Fruit fly (Drosophila melanogaster): ENCODE data around the gene Ttc1.

- TF ChIP-seq CG4496 (GFP tag; IDR thresholded peaks at IDR 0.05) (no peak), CG15710 (tag; optimal IDR thresholded peaks at IDR 0.05) (no peak), CG9948 (tag; optimal IDR thresholded peaks at IDR 0.05) (no peak), CG17806 (tag; optimal IDR thresholded peaks at IDR 0.05) (no peak), Pif1B (GFP tag; optimal IDR thresholded peaks at IDR 0.05) (no peak), D1 (tag; optimal IDR thresholded peaks at IDR 0.05) (no peak), gl (tag; optimal IDR thresholded peaks at IDR 0.05) (no peak), CG14655 (GFP tag; optimal IDR thresholded peaks at IDR 0.05) (no peak), fd96Ca (GFP tag; IDR thresholded peaks at IDR 0.05) (no peak), CG34367 (tag; optimal IDR thresholded peaks at IDR 0.05) (no peak)
Observed at dm6 chr3R:16455875-16456274, 13.1 kb upstream of the Ttc1 start, which contains the start of gene CG14883.

Data from whole organism, pupa.